Fruit fly (Drosophila melanogaster): ENCODE results near the gene Aps.

Aps gene

DNA sequence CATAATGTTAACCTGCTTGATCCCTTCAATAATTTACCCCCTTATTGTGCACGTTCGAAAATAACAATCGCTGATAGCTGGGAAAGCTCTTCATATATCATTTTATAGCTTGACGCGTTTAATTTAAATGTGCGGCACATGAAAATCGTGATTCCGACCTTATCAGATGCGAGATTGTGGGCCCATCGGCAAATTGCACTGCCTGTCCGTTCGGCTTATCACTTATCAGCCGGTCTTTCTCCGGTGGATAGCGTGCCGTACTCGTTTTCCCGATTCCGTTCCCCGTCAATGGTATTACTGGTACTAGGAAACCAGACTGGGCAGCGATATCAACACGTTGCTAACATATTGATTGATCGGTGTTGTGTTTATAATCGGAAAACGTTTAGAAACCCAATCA is 2.0 kb downstream of the Aps start:
- TF ChIP-seq CrebA (GFP tag; optimal IDR thresholded peaks at IDR 0.05; ENCODE audit: borderline replicate concordance) (peak; percentile 34), h (GFP tag; optimal IDR thresholded peaks at IDR 0.05) (peak; percentile 68), woc (GFP tag; optimal IDR thresholded peaks at IDR 0.05) (no peak)

dm6 chr3L:10894159-10894558 is 4.8 kb downstream of the Aps start, which contains the start of gene Cpr67Fb:
TSS of gene Cpr67Fb (plus strand) at chr3L:10894173.
- TF ChIP-seq fru (GFP tag; optimal IDR thresholded peaks at IDR 0.05) (no peak), Hr78 (GFP tag; optimal IDR thresholded peaks at IDR 0.05) (no peak), CrebA (GFP tag; optimal IDR thresholded peaks at IDR 0.05; ENCODE audit: borderline replicate concordance) (no peak), Mio (GFP tag; optimal IDR thresholded peaks at IDR 0.05) (no peak), Hnf4 (GFP tag; optimal IDR thresholded peaks at IDR 0.05) (no peak), OdsH (GFP tag; optimal IDR thresholded peaks at IDR 0.05) (no peak), lola (GFP tag; optimal IDR thresholded peaks at IDR 0.05) (no peak), Dfd (GFP tag; optimal IDR thresholded peaks at IDR 0.05) (no peak), psq (GFP tag; optimal IDR thresholded peaks at IDR 0.05) (no peak), Jra (GFP tag; optimal IDR thresholded peaks at IDR 0.05) (no peak), usp (GFP tag; optimal IDR thresholded peaks at IDR 0.05) (no peak), woc (GFP tag; optimal IDR thresholded peaks at IDR 0.05) (no peak), dmrt93B (GFP tag; optimal IDR thresholded peaks at IDR 0.05) (no peak), Hr83 (GFP tag; optimal IDR thresholded peaks at IDR 0.05; ENCODE audit: poor library complexity, severe bottlenecking) (no peak), Sp1 (GFP tag; optimal IDR thresholded peaks at IDR 0.05) (no peak), sage (GFP tag; optimal IDR thresholded peaks at IDR 0.05) (no peak)

dm6 chr3L:10893156-10893784 is 5.7 kb downstream of the Aps start:
- TF ChIP-seq Myc (optimal IDR thresholded peaks at IDR 0.05), result peak; percentile 49
- TF ChIP-seq Sp1 (GFP tag; optimal IDR thresholded peaks at IDR 0.05), result no peak
- TF ChIP-seq HLH106 (tag; optimal IDR thresholded peaks at IDR 0.05), result peak; percentile 35
- no peak for TF ChIP-seq fru (GFP tag; optimal IDR thresholded peaks at IDR 0.05)
- TF ChIP-seq OdsH (GFP tag; optimal IDR thresholded peaks at IDR 0.05), result peak; percentile 6
- peak; percentile 1 for TF ChIP-seq psq (GFP tag; optimal IDR thresholded peaks at IDR 0.05)

DNA sequence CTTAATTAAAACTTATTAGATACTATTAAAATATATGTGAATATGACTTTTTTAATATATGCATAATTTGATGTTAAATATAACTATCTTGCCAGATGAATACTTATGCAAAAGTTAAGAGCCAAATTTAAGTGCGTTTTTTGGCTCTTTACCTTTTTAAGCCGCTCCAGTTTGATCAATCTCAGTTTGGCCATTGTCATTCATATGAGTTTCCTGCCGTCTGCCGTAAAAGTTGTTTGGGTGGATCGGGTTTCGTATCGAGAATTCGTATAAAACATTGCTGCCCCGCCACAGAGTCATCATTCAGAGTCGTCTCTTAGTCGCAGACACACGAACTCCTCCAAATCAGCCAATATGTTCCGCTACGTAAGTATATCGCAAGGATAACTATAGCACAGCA is 7.5 kb downstream of the Aps start, which contains the start of gene Cpr67Fa2:
TSS of gene Cpr67Fa2 (plus strand) at position 301 of the 400 bp plus-strand sequence.
- TF ChIP-seq Dfd (GFP tag; optimal IDR thresholded peaks at IDR 0.05) (no peak), Abd-B (GFP tag; optimal IDR thresholded peaks at IDR 0.05) (no peak), Hr78 (GFP tag; optimal IDR thresholded peaks at IDR 0.05) (no peak), Rel (GFP tag; optimal IDR thresholded peaks at IDR 0.05) (no peak), Rel (tag; optimal IDR thresholded peaks at IDR 0.05) (no peak), GATAd (GFP tag; optimal IDR thresholded peaks at IDR 0.05) (no peak), fru (GFP tag; optimal IDR thresholded peaks at IDR 0.05) (no peak), CrebA (GFP tag; optimal IDR thresholded peaks at IDR 0.05; ENCODE audit: borderline replicate concordance) (no peak), CG9705 (GFP tag; optimal IDR thresholded peaks at IDR 0.05) (no peak), usp (GFP tag; optimal IDR thresholded peaks at IDR 0.05) (no peak), dsf (GFP tag; optimal IDR thresholded peaks at IDR 0.05; ENCODE audit: borderline replicate concordance) (no peak), Sp1 (GFP tag; optimal IDR thresholded peaks at IDR 0.05) (no peak), h (GFP tag; optimal IDR thresholded peaks at IDR 0.05) (no peak), N (GFP tag; optimal IDR thresholded peaks at IDR 0.05) (no peak), Dif (GFP tag; optimal IDR thresholded peaks at IDR 0.05; ENCODE audit: partially characterized antibody) (no peak), Hr83 (GFP tag; optimal IDR thresholded peaks at IDR 0.05; ENCODE audit: poor library complexity, severe bottlenecking) (no peak), rgr (GFP tag; optimal IDR thresholded peaks at IDR 0.05) (no peak), Hnf4 (GFP tag; optimal IDR thresholded peaks at IDR 0.05) (no peak), Vsx2 (GFP tag; optimal IDR thresholded peaks at IDR 0.05; ENCODE audit: partially characterized antibody) (no peak), dmrt93B (GFP tag; optimal IDR thresholded peaks at IDR 0.05) (no peak)

DNA sequence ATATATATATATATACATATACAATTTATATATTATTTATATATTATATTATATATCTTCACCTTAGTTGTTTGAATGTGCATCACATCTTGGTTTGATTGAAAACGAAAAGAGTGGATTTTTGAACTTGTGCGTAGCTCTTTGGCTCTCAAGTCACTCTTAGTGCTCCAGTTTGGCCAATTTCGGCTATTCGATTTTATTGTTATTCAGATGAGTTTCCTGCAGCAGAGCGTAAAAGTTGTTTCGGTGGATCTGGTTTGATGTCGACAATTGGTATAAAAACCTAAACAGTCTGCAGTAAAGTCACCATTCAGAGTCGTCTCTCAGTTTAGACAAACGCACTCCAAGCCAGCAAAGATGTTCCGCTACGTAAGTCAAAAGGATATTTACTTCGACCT is 9.2 kb downstream of the Aps start, which contains the start of gene Cpr67Fa1:
TSS of gene Cpr67Fa1 (plus strand) at position 299 of the 398 bp plus-strand sequence.
- TF ChIP-seq brk (GFP tag; optimal IDR thresholded peaks at IDR 0.05) (no peak), usp (GFP tag; optimal IDR thresholded peaks at IDR 0.05) (no peak), dl (GFP tag; optimal IDR thresholded peaks at IDR 0.05; ENCODE audit: insufficient read depth in 1 of 2, partially characterized antibody in 2 of 2) (no peak), GATAd (GFP tag; optimal IDR thresholded peaks at IDR 0.05) (no peak), sage (GFP tag; optimal IDR thresholded peaks at IDR 0.05) (no peak), ey (GFP tag; optimal IDR thresholded peaks at IDR 0.05) (no peak), woc (GFP tag; optimal IDR thresholded peaks at IDR 0.05) (no peak), HLH106 (tag; optimal IDR thresholded peaks at IDR 0.05) (no peak), psq (GFP tag; optimal IDR thresholded peaks at IDR 0.05) (no peak), rgr (GFP tag; optimal IDR thresholded peaks at IDR 0.05) (no peak), jim (GFP tag; optimal IDR thresholded peaks at IDR 0.05) (no peak), CrebA (GFP tag; optimal IDR thresholded peaks at IDR 0.05; ENCODE audit: borderline replicate concordance) (no peak), Vsx2 (GFP tag; optimal IDR thresholded peaks at IDR 0.05; ENCODE audit: partially characterized antibody) (no peak), Rel (GFP tag; optimal IDR thresholded peaks at IDR 0.05) (no peak), Rel (tag; optimal IDR thresholded peaks at IDR 0.05) (no peak), Hr78 (GFP tag; optimal IDR thresholded peaks at IDR 0.05) (no peak), Sp1 (GFP tag; optimal IDR thresholded peaks at IDR 0.05) (no peak)
